Worm (Caenorhabditis elegans): Measurements from ENCODE around the gene C30B5.6.

ce11 chrII:6181337-6181736, 41.1 kb downstream of the C30B5.6 start:
- TF ChIP-seq W03F9.2 (tag; optimal IDR thresholded peaks at IDR 0.05): no peak
- no peak for TF ChIP-seq him-1 (tag; optimal IDR thresholded peaks at IDR 0.05)
- TF ChIP-seq dao-5 (tag; optimal IDR thresholded peaks at IDR 0.05): no peak

All from whole organism, L4/young adult.